Worm (Caenorhabditis elegans) whole organism, L4/young adult: ENCODE results near the gene srh-304.

ENCODE experiments used
- dao-5 ChIP-seq: sonication (generic microtip); optimal IDR thresholded peaks from 2 replicates; lab custom pipeline; 2016; ENCODE audit warnings: missing genotype, missing genetic modification characterization, moderate library complexity, missing compliant biosample characterization
- him-1 ChIP-seq: sonication (generic microtip); optimal IDR thresholded peaks from 2 replicates; lab custom pipeline; 2016; ENCODE audit warnings: missing genotype, missing genetic modification reagents, missing genetic modification characterization, missing compliant biosample characterization

- no peak for TF ChIP-seq him-1 (tag; lab: Kevin White, UChicago)
- no peak for TF ChIP-seq dao-5 (tag; lab: Kevin White, UChicago)
These were observed 23.1 kb upstream of the srh-304 start, which contains the start of gene srh-291 for ce11 chrV:17805323-17805722.
